Fruit fly (Drosophila melanogaster): ENCODE measurements around the gene kst.

DNA sequence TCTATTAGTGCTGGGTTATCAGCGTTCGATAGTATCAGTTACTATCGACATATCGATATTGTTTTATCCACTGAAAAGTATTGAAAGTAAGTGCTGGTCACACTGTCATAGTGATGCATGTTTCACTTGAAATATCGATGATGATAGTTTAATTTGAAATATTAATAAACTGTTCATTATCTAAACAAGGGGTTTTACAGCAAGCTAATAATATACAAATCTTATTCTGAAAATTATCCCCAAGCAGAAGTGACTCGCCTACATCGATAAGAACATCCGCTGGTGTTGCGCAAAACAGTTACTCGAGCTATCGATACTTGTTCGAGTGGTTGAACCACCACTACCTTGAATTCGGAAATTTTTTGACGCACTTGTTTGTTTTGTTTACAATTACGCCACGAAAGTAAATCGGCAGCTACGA is 17.4 kb upstream of the kst start, which contains the start of the genes PIG-C, CG12016 and Dpm2:
- TF ChIP-seq insv (optimal IDR thresholded peaks at IDR 0.05), result no peak
- TF ChIP-seq ttk (optimal IDR thresholded peaks at IDR 0.05), result no peak

Data from Kc167 (cell line).